Fruit fly (Drosophila melanogaster): Measurements from ENCODE around the gene CG34278.
A peak's percentile ranks its signal among the peaks of the same experiment; 100 is the strongest.

CG34278 gene

DNA sequence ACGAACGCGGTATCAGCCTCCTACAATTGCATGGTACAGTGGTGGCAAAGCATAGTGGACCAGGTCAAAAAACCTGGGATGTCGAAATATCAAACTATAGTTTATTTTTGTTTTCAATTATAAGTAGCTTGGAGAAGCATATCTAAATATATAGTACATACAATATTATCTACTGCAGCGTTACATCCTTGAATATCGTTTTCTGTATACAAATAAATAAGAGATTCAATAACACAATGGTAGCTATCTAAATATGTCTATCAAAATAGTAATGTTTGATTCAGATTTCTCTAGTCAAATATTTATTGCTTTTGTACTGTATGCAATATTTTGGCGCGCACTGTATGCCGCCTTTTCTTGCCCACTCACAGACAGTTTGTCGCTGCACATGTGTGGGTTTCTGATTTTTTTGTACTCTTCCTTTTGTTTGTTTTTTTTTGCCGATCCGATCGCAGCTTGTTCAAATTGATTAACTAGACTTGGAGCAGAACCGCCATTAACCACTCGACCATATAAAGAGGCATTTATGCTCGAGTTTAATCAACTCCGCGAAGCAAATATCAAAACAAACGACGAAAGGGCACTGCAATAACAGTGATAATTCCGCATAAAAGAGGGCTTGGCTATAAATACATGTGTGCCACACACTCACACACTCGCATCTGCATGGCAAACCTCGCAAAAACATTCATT is 39.5 kb upstream of the CG34278 start:
- TF ChIP-seq dl (GFP tag; optimal IDR thresholded peaks at IDR 0.05; ENCODE audit: insufficient read depth in 1 of 2, partially characterized antibody in 2 of 2) = no peak
- TF ChIP-seq HLH106 (tag; optimal IDR thresholded peaks at IDR 0.05) = peak; percentile 94
- peak; percentile 86 for TF ChIP-seq Hnf4 (GFP tag; optimal IDR thresholded peaks at IDR 0.05)
- no peak for TF ChIP-seq jim (GFP tag; optimal IDR thresholded peaks at IDR 0.05)
- TF ChIP-seq ey (GFP tag; optimal IDR thresholded peaks at IDR 0.05) = peak; percentile 88
- peak; percentile 93 for TF ChIP-seq br (GFP tag; optimal IDR thresholded peaks at IDR 0.05)
- peak; percentile 74 for TF ChIP-seq Jra (GFP tag; optimal IDR thresholded peaks at IDR 0.05)
- TF ChIP-seq woc (GFP tag; optimal IDR thresholded peaks at IDR 0.05) = peak; percentile 76
- TF ChIP-seq Dif (GFP tag; optimal IDR thresholded peaks at IDR 0.05; ENCODE audit: partially characterized antibody) = no peak
- TF ChIP-seq OdsH (GFP tag; optimal IDR thresholded peaks at IDR 0.05) = peak; percentile 92
- no peak for TF ChIP-seq Vsx2 (GFP tag; optimal IDR thresholded peaks at IDR 0.05; ENCODE audit: partially characterized antibody)
- peak; percentile 92 for TF ChIP-seq sv (GFP tag; optimal IDR thresholded peaks at IDR 0.05)
- TF ChIP-seq pan (optimal IDR thresholded peaks at IDR 0.05) = no peak
- peak; percentile 94 for TF ChIP-seq rgr (GFP tag; optimal IDR thresholded peaks at IDR 0.05)
- peak; percentile 92 for TF ChIP-seq sage (GFP tag; optimal IDR thresholded peaks at IDR 0.05)
- TF ChIP-seq Sp1 (GFP tag; optimal IDR thresholded peaks at IDR 0.05) = peak; percentile 97
- TF ChIP-seq usp (GFP tag; optimal IDR thresholded peaks at IDR 0.05) = no peak
- peak; percentile 89 for TF ChIP-seq psq (GFP tag; optimal IDR thresholded peaks at IDR 0.05)
- peak; percentile 79 for TF ChIP-seq CG32264 (GFP tag; optimal IDR thresholded peaks at IDR 0.05)
- peak; percentile 59 for TF ChIP-seq dsf (GFP tag; optimal IDR thresholded peaks at IDR 0.05; ENCODE audit: borderline replicate concordance)
- TF ChIP-seq Rel (GFP tag; optimal IDR thresholded peaks at IDR 0.05) = peak; percentile 83
- TF ChIP-seq Rel (tag; optimal IDR thresholded peaks at IDR 0.05) = peak; percentile 54
- TF ChIP-seq CG9705 (GFP tag; optimal IDR thresholded peaks at IDR 0.05) = peak; percentile 86
- TF ChIP-seq GATAd (GFP tag; optimal IDR thresholded peaks at IDR 0.05) = peak; percentile 30
- TF ChIP-seq Abd-B (GFP tag; optimal IDR thresholded peaks at IDR 0.05) = no peak
- TF ChIP-seq foxo (GFP tag; optimal IDR thresholded peaks at IDR 0.05) = peak; percentile 83 to 94
- TF ChIP-seq Mio (GFP tag; optimal IDR thresholded peaks at IDR 0.05) = peak; percentile 46
- peak; percentile 93 for TF ChIP-seq h (GFP tag; optimal IDR thresholded peaks at IDR 0.05)
- peak; percentile 94 for TF ChIP-seq fru (GFP tag; optimal IDR thresholded peaks at IDR 0.05)
- TF ChIP-seq dmrt93B (GFP tag; optimal IDR thresholded peaks at IDR 0.05) = peak; percentile 90

DNA sequence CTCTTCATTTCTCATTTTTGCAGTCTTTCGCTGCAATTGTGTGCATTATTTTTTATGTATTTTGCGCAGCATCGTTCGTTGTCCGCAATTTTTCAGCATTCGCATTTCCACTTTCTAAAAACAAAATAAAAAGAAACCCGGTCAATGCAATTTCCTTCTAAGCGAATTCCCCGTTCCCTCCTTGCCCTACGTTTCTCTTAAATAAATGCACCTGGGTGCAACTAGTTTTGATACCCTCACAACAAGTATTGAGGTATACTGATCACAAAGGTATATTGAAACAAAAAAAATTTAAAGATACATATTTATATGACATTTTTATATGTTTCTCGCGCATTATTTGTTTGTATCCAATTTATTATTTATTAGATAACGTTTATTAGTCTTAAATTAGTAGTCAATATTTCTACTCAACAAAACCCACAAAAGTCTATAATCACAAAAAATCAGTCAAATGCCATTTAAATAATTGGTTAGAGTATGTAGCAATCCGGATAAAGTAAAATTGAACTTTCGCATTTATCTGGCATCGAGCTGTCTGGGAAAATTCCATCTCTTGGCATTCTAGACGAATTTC is 38.8 kb upstream of the CG34278 start:
- peak; percentile 4 for TF ChIP-seq Sp1 (GFP tag; optimal IDR thresholded peaks at IDR 0.05)
- TF ChIP-seq HLH106 (tag; optimal IDR thresholded peaks at IDR 0.05) = peak; percentile 18
- no peak for TF ChIP-seq Hr83 (GFP tag; optimal IDR thresholded peaks at IDR 0.05; ENCODE audit: poor library complexity, severe bottlenecking)
- no peak for TF ChIP-seq CrebA (GFP tag; optimal IDR thresholded peaks at IDR 0.05; ENCODE audit: borderline replicate concordance)
- TF ChIP-seq pan (optimal IDR thresholded peaks at IDR 0.05) = no peak
- no peak for TF ChIP-seq foxo (GFP tag; optimal IDR thresholded peaks at IDR 0.05)
- no peak for TF ChIP-seq usp (GFP tag; optimal IDR thresholded peaks at IDR 0.05)

DNA sequence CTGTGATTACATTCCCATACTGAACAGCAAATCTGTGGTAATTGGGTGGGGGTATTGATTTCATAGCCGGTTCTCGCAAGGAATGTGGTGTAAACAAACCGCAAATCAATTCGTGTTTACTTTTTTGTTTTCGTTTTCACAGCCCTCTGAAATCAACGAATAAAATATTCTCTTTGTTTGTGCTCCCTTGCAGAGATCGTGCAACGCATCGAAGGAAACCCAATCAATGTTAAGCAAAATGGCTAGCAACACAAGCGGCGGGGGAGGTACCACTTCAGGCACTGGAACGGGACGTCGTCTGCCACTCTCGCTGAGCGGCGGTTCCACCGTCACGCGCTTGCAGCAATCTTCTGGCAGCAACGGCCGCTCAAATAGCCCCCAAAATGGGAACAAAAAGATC is 37.8 kb upstream of the CG34278 start:
- TF ChIP-seq HLH106 (tag; optimal IDR thresholded peaks at IDR 0.05) (no peak), Jra (GFP tag; optimal IDR thresholded peaks at IDR 0.05) (no peak), foxo (GFP tag; optimal IDR thresholded peaks at IDR 0.05) (no peak), Hr83 (GFP tag; optimal IDR thresholded peaks at IDR 0.05; ENCODE audit: poor library complexity, severe bottlenecking) (no peak), dsf (GFP tag; optimal IDR thresholded peaks at IDR 0.05; ENCODE audit: borderline replicate concordance) (no peak), Dfd (GFP tag; optimal IDR thresholded peaks at IDR 0.05) (no peak), dl (GFP tag; optimal IDR thresholded peaks at IDR 0.05; ENCODE audit: insufficient read depth in 1 of 2, partially characterized antibody in 2 of 2) (no peak), h (GFP tag; optimal IDR thresholded peaks at IDR 0.05) (no peak), Hnf4 (GFP tag; optimal IDR thresholded peaks at IDR 0.05) (no peak), tai (GFP tag; optimal IDR thresholded peaks at IDR 0.05) (no peak), rgr (GFP tag; optimal IDR thresholded peaks at IDR 0.05) (no peak), lola (GFP tag; optimal IDR thresholded peaks at IDR 0.05) (no peak), CG32264 (GFP tag; optimal IDR thresholded peaks at IDR 0.05) (no peak), N (GFP tag; optimal IDR thresholded peaks at IDR 0.05) (no peak)
